Worm (Caenorhabditis elegans): ENCODE measurements around the gene ZC132.3.

Gene ZC132.3

DNA sequence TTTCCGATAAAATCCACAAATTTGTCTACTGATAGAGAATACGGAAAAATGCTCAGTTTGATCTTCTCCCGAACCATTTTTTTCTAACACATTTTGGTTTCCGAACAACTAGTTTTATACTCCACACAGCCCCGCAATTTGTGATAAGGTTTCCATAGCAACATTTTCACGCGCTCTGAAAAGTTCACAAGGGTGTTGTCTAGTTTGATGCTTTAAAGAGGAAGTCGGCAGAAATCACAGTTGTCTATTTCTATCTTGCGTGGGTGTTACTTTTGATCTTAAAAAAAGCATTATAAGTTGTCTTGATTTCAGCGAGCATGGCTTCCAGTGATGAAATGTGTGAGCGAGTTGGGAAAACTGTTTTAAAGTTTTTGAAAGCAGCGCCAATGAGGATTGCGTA is at the start of gene ZC132.3:
Gene ZC132.3 (minus strand): TSS at position 101 of the 400 bp plus-strand sequence.
- TF ChIP-seq rbr-2 (tag; optimal IDR thresholded peaks at IDR 0.05) (no peak), mxl-2 (GFP tag; conservative IDR thresholded peaks at IDR 0.05) (no peak), nhr-6 (tag; optimal IDR thresholded peaks at IDR 0.05) (no peak), ZK546.5 (tag; optimal IDR thresholded peaks at IDR 0.05) (no peak), nhr-11 (tag; optimal IDR thresholded peaks at IDR 0.05) (no peak), lin-13 (GFP tag; optimal IDR thresholded peaks at IDR 0.05) (no peak), snpc-1.2 (GFP tag; IDR thresholded peaks at IDR 0.05) (no peak), D1046.2 (GFP tag; IDR thresholded peaks at IDR 0.05) (no peak), mdl-1 (tag; optimal IDR thresholded peaks at IDR 0.05) (no peak), dmd-6 (GFP tag; IDR thresholded peaks at IDR 0.05) (no peak), ces-1 (GFP tag; optimal IDR thresholded peaks at IDR 0.05) (no peak), zip-2 (tag; optimal IDR thresholded peaks at IDR 0.05) (no peak), ztf-7 (tag; optimal IDR thresholded peaks at IDR 0.05) (no peak), nhr-41 (GFP tag; IDR thresholded peaks at IDR 0.05) (no peak), F26F4.8 (GFP tag; conservative IDR thresholded peaks at IDR 0.05) (no peak), madf-9 (GFP tag; conservative IDR thresholded peaks at IDR 0.05) (no peak), hlh-30 (tag; optimal IDR thresholded peaks at IDR 0.05; ENCODE audit: insufficient read depth) (no peak), hif-1 (tag; optimal IDR thresholded peaks at IDR 0.05) (no peak)

ce11 chrV:4346799-4347198 is 47.2 kb upstream of the ZC132.3 start, which contains the start of gene mcm-7:
TSS of gene mcm-7 (plus strand) at chrV:4347166.
- TF ChIP-seq T26A8.4 (GFP tag; IDR thresholded peaks at IDR 0.05) = no peak
- TF ChIP-seq unc-62 (GFP tag; optimal IDR thresholded peaks at IDR 0.05 in 1 of 2) = no peak
- no peak for TF ChIP-seq unc-62 (tag; optimal IDR thresholded peaks at IDR 0.05)
- TF ChIP-seq nhr-41 (GFP tag; IDR thresholded peaks at IDR 0.05) = no peak
- TF ChIP-seq aha-1 (tag) = peak; percentile 68
- peak; percentile 70 for TF ChIP-seq nhr-6 (tag; optimal IDR thresholded peaks at IDR 0.05)
- TF ChIP-seq madf-5 (GFP tag; IDR thresholded peaks at IDR 0.05) = no peak
- no peak for TF ChIP-seq F10B5.3 (tag; optimal IDR thresholded peaks at IDR 0.05)
- no peak for TF ChIP-seq pha-4 (GFP tag; IDR thresholded peaks at IDR 0.05)
- TF ChIP-seq pha-4 (tag; optimal IDR thresholded peaks at IDR 0.05) = no peak
- no peak for TF ChIP-seq saeg-2 (GFP tag; IDR thresholded peaks at IDR 0.05)
- no peak for TF ChIP-seq dmd-8 (GFP tag; IDR thresholded peaks at IDR 0.05)
- no peak for TF ChIP-seq daf-19 (GFP tag; conservative IDR thresholded peaks at IDR 0.05)
- no peak for TF ChIP-seq nhr-111 (GFP tag; optimal IDR thresholded peaks at IDR 0.05)
- peak; percentile 33 for TF ChIP-seq lin-13 (GFP tag; optimal IDR thresholded peaks at IDR 0.05)
- TF ChIP-seq F26F4.8 (GFP tag; conservative IDR thresholded peaks at IDR 0.05) = no peak
- no peak for TF ChIP-seq Y105C5A.15 (GFP tag; IDR thresholded peaks at IDR 0.05)
- TF ChIP-seq vab-7 (GFP tag; IDR thresholded peaks at IDR 0.05) = no peak
- TF ChIP-seq nhr-28 (tag; optimal IDR thresholded peaks at IDR 0.05) = peak; percentile 23
- TF ChIP-seq pqm-1 (tag; optimal IDR thresholded peaks at IDR 0.05) = no peak
- no peak for TF ChIP-seq lir-3 (tag; optimal IDR thresholded peaks at IDR 0.05)
- TF ChIP-seq rbr-2 (tag; optimal IDR thresholded peaks at IDR 0.05) = no peak
- no peak for TF ChIP-seq Y75B8A.6 (GFP tag; IDR thresholded peaks at IDR 0.05)
- no peak for TF ChIP-seq nhr-42 (GFP tag; IDR thresholded peaks at IDR 0.05)
- no peak for TF ChIP-seq cey-2 (tag; optimal IDR thresholded peaks at IDR 0.05; ENCODE audit: borderline replicate concordance, insufficient read depth)
- no peak for TF ChIP-seq aly-2 (tag; optimal IDR thresholded peaks at IDR 0.05)
- peak; percentile 79 for TF ChIP-seq mes-2 (tag; optimal IDR thresholded peaks at IDR 0.05; ENCODE audit: poor library complexity, severe bottlenecking)
- no peak for TF ChIP-seq nhr-77 (tag; optimal IDR thresholded peaks at IDR 0.05)
- no peak for TF ChIP-seq ces-1 (GFP tag; optimal IDR thresholded peaks at IDR 0.05)
- no peak for TF ChIP-seq ceh-44 (GFP tag; IDR thresholded peaks at IDR 0.05)
- peak; percentile 8 for TF ChIP-seq zip-2 (tag; optimal IDR thresholded peaks at IDR 0.05)
- TF ChIP-seq fos-1 (tag; optimal IDR thresholded peaks at IDR 0.05) = no peak
- no peak for TF ChIP-seq tag-97 (GFP tag; IDR thresholded peaks at IDR 0.05)
- no peak for TF ChIP-seq spr-1 (tag; optimal IDR thresholded peaks at IDR 0.05)
- no peak for TF ChIP-seq skn-1 (tag; optimal IDR thresholded peaks at IDR 0.05)
- TF ChIP-seq nhr-10 (tag; optimal IDR thresholded peaks at IDR 0.05) = no peak
- no peak for TF ChIP-seq php-3 (GFP tag; IDR thresholded peaks at IDR 0.05)
- no peak for TF ChIP-seq tra-1 (GFP tag; IDR thresholded peaks at IDR 0.05)
- TF ChIP-seq ZK546.5 (tag; optimal IDR thresholded peaks at IDR 0.05) = no peak
- no peak for TF ChIP-seq egl-43 (GFP tag; IDR thresholded peaks at IDR 0.05)
- peak; percentile 14 for TF ChIP-seq nhr-11 (tag; optimal IDR thresholded peaks at IDR 0.05)
- TF ChIP-seq zip-11 (GFP tag; IDR thresholded peaks at IDR 0.05) = no peak

Measured in whole organism, L4 larva.